Fruit fly (Drosophila melanogaster) whole organism: ENCODE data around the gene Polr2D.

ENCODE experiments used
- CG8478 ChIP-seq: fragments of >200 bp; optimal IDR thresholded peaks from 2 replicates; lab custom pipeline; 2018; ENCODE audit warnings: inconsistent platforms
- EcR ChIP-seq, 2 experiments: fragments of >200 bp; optimal IDR thresholded peaks; 2 replicates each; lab custom pipeline; 2017; ENCODE audit warnings: missing biosample characterization in 2 of 2, missing genetic modification characterization in 2 of 2, missing genetic modification reagents in 2 of 2
- psq ChIP-seq: fragments of >200 bp; optimal IDR thresholded peaks from 2 replicates; lab custom pipeline; 2017
- usp ChIP-seq: fragments of >200 bp; optimal IDR thresholded peaks from 2 replicates; lab custom pipeline; 2017; ENCODE audit warnings: missing biosample characterization, missing genetic modification characterization, mixed read lengths

DNA sequence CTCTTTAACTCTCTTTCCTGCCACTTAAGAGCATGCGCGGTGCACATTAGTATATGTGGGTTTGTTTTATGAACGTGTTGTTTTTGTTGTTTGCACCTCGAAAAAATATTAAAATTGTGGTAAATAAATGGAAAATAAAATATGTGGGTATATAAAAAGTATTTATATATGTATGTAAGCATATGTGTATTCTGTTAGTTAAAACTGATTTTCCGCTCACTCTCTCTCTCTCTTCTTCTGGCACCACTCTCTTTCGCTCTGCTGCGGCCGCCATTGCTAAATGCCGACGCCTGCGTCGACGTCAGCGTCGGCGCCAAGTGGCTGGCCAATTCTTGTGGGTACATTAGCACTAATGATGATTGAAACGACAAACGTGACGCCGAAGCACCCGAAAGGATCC, 10.0 kb upstream of the Polr2D start:
- TF ChIP-seq CG8478 (no peak), usp (no peak), psq (lab: Kevin White, UChicago) (no peak), EcR (GFP tag; optimal IDR thresholded peaks at IDR 0.05; lab: Kevin White, UChicago) (no peak)
